Fruit fly (Drosophila melanogaster): ENCODE measurements around the gene Ntf-2.

DNA sequence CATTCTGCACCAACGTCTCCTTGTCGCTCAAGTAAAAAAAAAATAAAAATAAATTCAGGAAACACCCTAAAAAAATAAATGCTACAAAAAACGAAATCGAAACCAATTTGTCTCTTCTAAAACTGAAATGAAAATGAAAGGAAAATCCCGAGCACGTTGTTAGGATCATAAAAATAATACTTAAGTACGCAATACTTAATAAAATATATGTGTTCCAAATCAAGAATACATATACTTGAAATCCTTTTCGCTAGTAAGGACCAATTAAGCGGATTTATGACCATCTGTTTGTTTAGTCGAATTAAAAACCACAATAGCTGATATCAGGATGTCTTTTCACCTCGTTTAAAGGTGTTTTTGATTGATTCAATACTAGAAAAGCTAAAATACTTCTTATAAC lies 9.5 kb upstream of the Ntf-2 start, which contains the start of gene r-cup:
- TF ChIP-seq Hr96 (GFP tag; optimal IDR thresholded peaks at IDR 0.05) (no peak), kay (GFP tag; ENCODE audit: borderline replicate concordance) (no peak), CG14711 (tag; optimal IDR thresholded peaks at IDR 0.05) (no peak), bab1 (GFP tag; optimal IDR thresholded peaks at IDR 0.05) (no peak), CG7045 (GFP tag; optimal IDR thresholded peaks at IDR 0.05) (no peak), cnc (optimal IDR thresholded peaks at IDR 0.05) (no peak), toe (GFP tag; optimal IDR thresholded peaks at IDR 0.05) (no peak), CG12768 (GFP tag; optimal IDR thresholded peaks at IDR 0.05) (no peak), ovo (GFP tag; optimal IDR thresholded peaks at IDR 0.05) (no peak), tj (GFP tag; optimal IDR thresholded peaks at IDR 0.05) (no peak), cic (GFP tag; optimal IDR thresholded peaks at IDR 0.05) (no peak)
